Worm (Caenorhabditis elegans): ENCODE measurements around the gene gst-20.

Gene gst-20

ce11 chrII:13637941-13638489 is 28.4 kb upstream of the gst-20 start, which contains the start of gene phdh-1:
Gene phdh-1, minus strand, starts transcription at chrII:13638480.
- TF ChIP-seq mdl-1 (tag; optimal IDR thresholded peaks at IDR 0.05) (no peak), nhr-43 (tag; optimal IDR thresholded peaks at IDR 0.05; ENCODE audit: poor library complexity, severe bottlenecking) (peak; percentile 5)

ce11 chrII:13637464-13637863 is 27.8 kb upstream of the gst-20 start:
- TF ChIP-seq zag-1 (tag; optimal IDR thresholded peaks at IDR 0.05) (no peak), ama-1 (optimal IDR thresholded peaks at IDR 0.05) (peak; percentile 27)

DNA sequence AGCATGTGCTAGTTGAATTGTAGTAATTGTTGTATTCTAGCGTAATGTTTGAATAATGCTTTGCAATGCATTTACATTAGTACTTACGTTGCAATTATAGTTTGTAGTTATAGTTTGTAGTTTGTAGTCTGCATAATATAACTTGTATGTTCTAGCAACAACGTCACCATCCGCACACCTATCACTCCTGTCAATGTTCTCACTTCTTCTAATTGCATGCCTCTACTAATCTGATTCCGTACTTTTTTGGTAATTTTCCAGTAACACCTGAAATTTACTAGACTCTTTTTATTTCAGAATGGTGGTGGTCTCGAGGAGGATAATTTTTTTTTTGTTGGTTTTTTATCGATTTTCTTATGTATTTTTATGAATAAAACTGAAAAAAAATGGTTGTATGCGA is 27.0 kb upstream of the gst-20 start:
- TF ChIP-seq nhr-23 (tag; optimal IDR thresholded peaks at IDR 0.05) (peak; percentile 29), lin-15B (tag; optimal IDR thresholded peaks at IDR 0.05) (no peak), nhr-43 (tag; optimal IDR thresholded peaks at IDR 0.05; ENCODE audit: poor library complexity, severe bottlenecking) (peak; percentile 78)

- TF ChIP-seq ama-1 (optimal IDR thresholded peaks at IDR 0.05) = no peak
- peak; percentile 30 for TF ChIP-seq elt-2 (tag; optimal IDR thresholded peaks at IDR 0.05)
- TF ChIP-seq daf-12 (tag; optimal IDR thresholded peaks at IDR 0.05) = no peak
- peak; percentile 81 for TF ChIP-seq elt-1 (tag; optimal IDR thresholded peaks at IDR 0.05)
- no peak for TF ChIP-seq fkh-10 (GFP tag; optimal IDR thresholded peaks at IDR 0.05)
Observed at ce11 chrII:13632238-13632637, 22.6 kb upstream of the gst-20 start, which contains the start of gene tag-10. Gene tag-10, plus strand, starts transcription at chrII:13632584.

ce11 chrII:13630690-13631089 is 21.1 kb upstream of the gst-20 start, which contains the start of the genes gst-17 and gst-18:
Gene gst-17, minus strand, starts transcription at chrII:13630790.
Gene gst-18, minus strand, starts transcription at chrII:13630887.
- no peak for TF ChIP-seq snpc-4 (tag; optimal IDR thresholded peaks at IDR 0.05)
- no peak for TF ChIP-seq zag-1 (tag; optimal IDR thresholded peaks at IDR 0.05)

DNA sequence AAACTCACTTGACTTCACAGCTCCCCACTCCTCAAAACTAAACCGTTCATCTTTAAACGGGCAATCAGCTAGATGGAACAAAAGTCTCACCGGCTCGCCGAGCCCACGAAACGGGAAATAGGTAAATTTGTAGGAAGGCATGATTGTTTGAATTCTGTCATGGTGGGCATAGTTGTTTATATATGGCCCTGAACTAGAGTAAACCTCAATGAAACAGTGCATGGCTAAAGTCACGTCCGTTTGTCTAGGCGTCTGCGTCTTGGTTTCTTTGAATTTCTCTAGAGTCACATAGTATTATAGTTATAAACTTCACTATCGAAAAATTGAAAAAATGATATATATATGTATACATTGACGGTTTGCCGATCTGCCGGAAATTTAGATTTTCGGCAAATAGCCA is 17.4 kb upstream of the gst-20 start, which contains the start of gene gst-19:
TSS of gene gst-19 (minus strand) at position 145 of the 400 bp plus-strand sequence.
- TF ChIP-seq pha-4 (tag; optimal IDR thresholded peaks at IDR 0.05) (peak; percentile 19), lsy-12 (tag; optimal IDR thresholded peaks at IDR 0.05) (no peak)

DNA sequence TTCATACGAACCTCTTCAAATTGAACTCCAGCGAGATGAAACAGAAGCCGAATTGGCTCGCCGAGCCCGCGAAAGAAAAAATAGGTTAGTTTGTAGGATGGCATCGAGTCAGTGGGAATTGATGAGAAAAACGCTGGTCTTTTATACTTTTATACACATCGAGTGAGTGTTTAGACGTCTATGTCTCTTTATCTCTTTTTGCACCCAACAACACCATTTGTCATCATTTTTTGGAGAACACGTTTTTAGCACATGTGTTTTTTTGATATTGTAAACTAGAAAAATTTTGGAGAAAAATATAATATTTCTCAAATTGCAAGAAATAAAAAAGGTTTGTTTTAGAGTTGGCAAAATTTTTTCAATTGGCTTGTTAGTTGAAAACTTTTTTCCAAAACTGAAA is 14.7 kb upstream of the gst-20 start, which contains the start of gene gst-16:
TSS of gene gst-16 (minus strand) at position 111 of the 400 bp plus-strand sequence.
- peak; percentile 93 for TF ChIP-seq skn-1 (tag; optimal IDR thresholded peaks at IDR 0.05)
- TF ChIP-seq ceh-9 (tag; optimal IDR thresholded peaks at IDR 0.05) = no peak

ce11 chrII:13617808-13618207 is 8.2 kb upstream of the gst-20 start, which contains the start of gene gst-12:
Gene gst-12, minus strand, starts transcription at chrII:13618061.
- TF ChIP-seq nhr-23 (tag; optimal IDR thresholded peaks at IDR 0.05) (peak; percentile 60), elt-3 (tag; optimal IDR thresholded peaks at IDR 0.05) (no peak), nhr-43 (tag; optimal IDR thresholded peaks at IDR 0.05; ENCODE audit: poor library complexity, severe bottlenecking) (peak; percentile 51), lsy-12 (tag; optimal IDR thresholded peaks at IDR 0.05) (no peak), nhr-25 (tag; optimal IDR thresholded peaks at IDR 0.05) (peak; percentile 29), nhr-11 (tag; optimal IDR thresholded peaks at IDR 0.05) (no peak), nhr-76 (tag; optimal IDR thresholded peaks at IDR 0.05) (no peak)

DNA sequence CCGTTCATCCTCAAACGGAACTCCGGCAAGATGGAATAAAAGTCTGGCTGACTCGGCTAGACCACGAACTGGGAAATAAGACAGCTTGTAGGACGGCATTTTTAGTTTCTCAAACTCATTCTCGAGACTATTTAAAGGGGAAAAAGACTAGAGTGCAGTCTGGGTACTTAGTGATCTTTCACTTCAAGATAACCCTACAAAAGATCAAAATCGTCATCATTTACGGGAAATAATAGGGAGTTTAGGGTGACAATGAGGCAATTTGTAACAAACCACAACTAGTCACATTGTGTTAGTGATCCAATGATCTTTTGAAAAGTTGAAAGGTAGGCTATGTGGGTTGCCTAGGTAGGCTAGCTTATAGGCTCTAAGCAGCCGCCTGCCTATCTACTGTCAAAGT is 6.4 kb upstream of the gst-20 start, which contains the start of gene gst-14:
TSS of gene gst-14 (minus strand) at position 101 of the 400 bp plus-strand sequence.
- TF ChIP-seq nhr-11 (tag; optimal IDR thresholded peaks at IDR 0.05) = no peak
- TF ChIP-seq ztf-4 (tag; optimal IDR thresholded peaks at IDR 0.05) = no peak
- no peak for TF ChIP-seq R02D3.7 (tag; optimal IDR thresholded peaks at IDR 0.05)
- no peak for TF ChIP-seq nfya-1 (tag; optimal IDR thresholded peaks at IDR 0.05; ENCODE audit: insufficient read depth)
- no peak for TF ChIP-seq fkh-10 (GFP tag; optimal IDR thresholded peaks at IDR 0.05)
- no peak for TF ChIP-seq fos-1 (tag; optimal IDR thresholded peaks at IDR 0.05)
- TF ChIP-seq nhr-25 (tag; optimal IDR thresholded peaks at IDR 0.05) = no peak
- TF ChIP-seq elt-2 (tag; optimal IDR thresholded peaks at IDR 0.05) = no peak
- no peak for TF ChIP-seq ZK546.5 (tag; optimal IDR thresholded peaks at IDR 0.05)
- TF ChIP-seq elt-1 (tag; optimal IDR thresholded peaks at IDR 0.05) = no peak
- TF ChIP-seq unc-39 (tag; optimal IDR thresholded peaks at IDR 0.05) = no peak
- no peak for TF ChIP-seq mdl-1 (tag; optimal IDR thresholded peaks at IDR 0.05)
- TF ChIP-seq nhr-28 (tag; optimal IDR thresholded peaks at IDR 0.05) = no peak
- TF ChIP-seq ama-1 (optimal IDR thresholded peaks at IDR 0.05) = no peak

Data from whole organism, L3 larva.